Fruit fly (Drosophila melanogaster): ENCODE results near the gene CG34174.

CG34174 gene

dm6 chr2L:2175090-2175830 lies 38.8 kb upstream of the CG34174 start:
- TF ChIP-seq foxo (GFP tag; optimal IDR thresholded peaks at IDR 0.05) (peak in 1 of 2 experiments; percentile 21), Hr78 (GFP tag; optimal IDR thresholded peaks at IDR 0.05) (no peak), tai (GFP tag; optimal IDR thresholded peaks at IDR 0.05) (peak; percentile 24), CrebA (GFP tag; optimal IDR thresholded peaks at IDR 0.05; ENCODE audit: borderline replicate concordance) (no peak), brk (GFP tag; optimal IDR thresholded peaks at IDR 0.05) (peak; percentile 61), Jra (GFP tag; optimal IDR thresholded peaks at IDR 0.05) (peak; percentile 0), dl (GFP tag; optimal IDR thresholded peaks at IDR 0.05; ENCODE audit: insufficient read depth in 1 of 2, partially characterized antibody in 2 of 2) (peak in 1 of 2 experiments; percentile 41), dmrt93B (GFP tag; optimal IDR thresholded peaks at IDR 0.05) (no peak), CG32264 (GFP tag; optimal IDR thresholded peaks at IDR 0.05) (no peak), rgr (GFP tag; optimal IDR thresholded peaks at IDR 0.05) (peak; percentile 63), woc (GFP tag; optimal IDR thresholded peaks at IDR 0.05) (peak; percentile 29), Hnf4 (GFP tag; optimal IDR thresholded peaks at IDR 0.05) (peak; percentile 41), usp (GFP tag; optimal IDR thresholded peaks at IDR 0.05) (no peak), ey (GFP tag; optimal IDR thresholded peaks at IDR 0.05) (peak; percentile 47), sage (GFP tag; optimal IDR thresholded peaks at IDR 0.05) (no peak), jim (GFP tag; optimal IDR thresholded peaks at IDR 0.05) (no peak), Mio (GFP tag; optimal IDR thresholded peaks at IDR 0.05) (no peak), CG9705 (GFP tag; optimal IDR thresholded peaks at IDR 0.05) (no peak), Hr83 (GFP tag; optimal IDR thresholded peaks at IDR 0.05; ENCODE audit: poor library complexity, severe bottlenecking) (peak; percentile 42), Vsx2 (GFP tag; optimal IDR thresholded peaks at IDR 0.05; ENCODE audit: partially characterized antibody) (peak; percentile 43), pan (optimal IDR thresholded peaks at IDR 0.05) (no peak), Dfd (GFP tag; optimal IDR thresholded peaks at IDR 0.05) (peak; percentile 90), N (GFP tag; optimal IDR thresholded peaks at IDR 0.05) (no peak), GATAd (GFP tag; optimal IDR thresholded peaks at IDR 0.05) (no peak), Dif (GFP tag; optimal IDR thresholded peaks at IDR 0.05; ENCODE audit: partially characterized antibody) (peak; percentile 76), OdsH (GFP tag; optimal IDR thresholded peaks at IDR 0.05) (peak; percentile 54), fru (GFP tag; optimal IDR thresholded peaks at IDR 0.05) (peak; percentile 47), sv (GFP tag; optimal IDR thresholded peaks at IDR 0.05) (no peak), br (GFP tag; optimal IDR thresholded peaks at IDR 0.05) (peak; percentile 48), Abd-B (GFP tag; optimal IDR thresholded peaks at IDR 0.05) (no peak), Myc (optimal IDR thresholded peaks at IDR 0.05) (no peak), Rel (GFP tag; optimal IDR thresholded peaks at IDR 0.05) (no peak), Rel (tag; optimal IDR thresholded peaks at IDR 0.05) (peak; percentile 1), dsf (GFP tag; optimal IDR thresholded peaks at IDR 0.05; ENCODE audit: borderline replicate concordance) (no peak), h (GFP tag; optimal IDR thresholded peaks at IDR 0.05) (peak; percentile 28), lola (GFP tag; optimal IDR thresholded peaks at IDR 0.05) (no peak), Sp1 (GFP tag; optimal IDR thresholded peaks at IDR 0.05) (peak; percentile 37), HLH106 (tag; optimal IDR thresholded peaks at IDR 0.05) (peak; percentile 32), psq (GFP tag; optimal IDR thresholded peaks at IDR 0.05) (peak; percentile 91)

- TF ChIP-seq Vsx2 (GFP tag; optimal IDR thresholded peaks at IDR 0.05; ENCODE audit: partially characterized antibody) (no peak), OdsH (GFP tag; optimal IDR thresholded peaks at IDR 0.05) (peak; percentile 67), CrebA (GFP tag; optimal IDR thresholded peaks at IDR 0.05; ENCODE audit: borderline replicate concordance) (peak; percentile 60), woc (GFP tag; optimal IDR thresholded peaks at IDR 0.05) (peak; percentile 41), dmrt93B (GFP tag; optimal IDR thresholded peaks at IDR 0.05) (peak; percentile 37), fru (GFP tag; optimal IDR thresholded peaks at IDR 0.05) (peak; percentile 73), Hr83 (GFP tag; optimal IDR thresholded peaks at IDR 0.05; ENCODE audit: poor library complexity, severe bottlenecking) (peak; percentile 17), HLH106 (tag; optimal IDR thresholded peaks at IDR 0.05) (peak; percentile 75), psq (GFP tag; optimal IDR thresholded peaks at IDR 0.05) (no peak), Sp1 (GFP tag; optimal IDR thresholded peaks at IDR 0.05) (peak; percentile 60), sage (GFP tag; optimal IDR thresholded peaks at IDR 0.05) (peak; percentile 39), Abd-B (GFP tag; optimal IDR thresholded peaks at IDR 0.05) (no peak), rgr (GFP tag; optimal IDR thresholded peaks at IDR 0.05) (peak; percentile 54), ey (GFP tag; optimal IDR thresholded peaks at IDR 0.05) (peak; percentile 67), br (GFP tag; optimal IDR thresholded peaks at IDR 0.05) (peak; percentile 30), brk (GFP tag; optimal IDR thresholded peaks at IDR 0.05) (peak; percentile 69), Dfd (GFP tag; optimal IDR thresholded peaks at IDR 0.05) (no peak), foxo (GFP tag; optimal IDR thresholded peaks at IDR 0.05) (peak in 1 of 2 experiments; percentile 64), h (GFP tag; optimal IDR thresholded peaks at IDR 0.05) (peak; percentile 74), Rel (GFP tag; optimal IDR thresholded peaks at IDR 0.05) (no peak), Rel (tag; optimal IDR thresholded peaks at IDR 0.05) (peak; percentile 70), Myc (optimal IDR thresholded peaks at IDR 0.05) (no peak)
Observed at dm6 chr2L:2175930-2176643, 38.0 kb upstream of the CG34174 start.
